Worm (Caenorhabditis elegans): ENCODE measurements around the gene ZK757.2.

DNA sequence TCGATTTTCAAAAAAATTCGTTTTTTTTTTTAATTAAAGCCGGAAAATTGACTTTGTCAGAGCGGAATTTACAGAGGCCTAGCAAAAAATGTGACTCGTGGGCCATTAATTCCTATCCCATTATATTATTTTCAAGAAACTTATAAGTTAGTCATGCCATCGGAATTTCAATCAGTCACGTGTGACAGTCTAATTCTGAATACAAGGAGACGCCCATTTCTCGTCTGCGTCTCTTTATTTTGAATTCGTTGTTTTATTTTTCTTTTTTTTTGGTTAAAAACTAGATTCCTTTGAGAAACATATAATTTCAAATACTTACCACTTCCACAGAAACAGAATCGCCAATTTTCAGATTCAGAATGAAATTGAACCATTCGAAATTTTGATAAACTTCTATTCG is 30.0 kb upstream of the ZK757.2 start:
- TF ChIP-seq ets-7 (tag; optimal IDR thresholded peaks at IDR 0.05): no peak
- no peak for TF ChIP-seq aly-1 (tag; optimal IDR thresholded peaks at IDR 0.05)
- no peak for TF ChIP-seq tbx-11 (GFP tag; IDR thresholded peaks at IDR 0.05)

All from whole organism, early embryonic.